Worm (Caenorhabditis elegans): ENCODE data around the gene hach-1.

- TF ChIP-seq ceh-90 (tag; optimal IDR thresholded peaks at IDR 0.05) (peak; percentile 73), Y116A8C.19 (tag; optimal IDR thresholded peaks at IDR 0.05; ENCODE audit: borderline replicate concordance) (no peak), dpl-1 (GFP tag; optimal IDR thresholded peaks at IDR 0.05) (peak; percentile 48 to 76 (median 75)), C04F5.9 (tag; optimal IDR thresholded peaks at IDR 0.05) (peak; percentile 29), fkh-10 (GFP tag; optimal IDR thresholded peaks at IDR 0.05) (peak; percentile 29), ceh-82 (tag; optimal IDR thresholded peaks at IDR 0.05) (peak in 2 of 3 experiments; percentile 23 to 78), ama-1 (optimal IDR thresholded peaks at IDR 0.05) (no peak), nhr-28 (tag; optimal IDR thresholded peaks at IDR 0.05) (no peak), nhr-76 (tag; optimal IDR thresholded peaks at IDR 0.05) (no peak), ztf-11 (tag; optimal IDR thresholded peaks at IDR 0.05) (peak in 1 of 2 experiments; percentile 69), elt-3 (tag; optimal IDR thresholded peaks at IDR 0.05) (peak in 1 of 6 experiments; percentile 33)
These were observed 48.3 kb downstream of the hach-1 start, which contains the start of gene madf-11 for ce11 chrIII:5603439-5603986.
